Worm (Caenorhabditis elegans) whole organism, L3 larva: ENCODE measurements around the gene C01G10.1.

Experiments
- ZK546.5 ChIP-seq: sonication (generic microtip); optimal IDR thresholded peaks from 2 replicates; lab custom pipeline; 2017; ENCODE audit warnings: missing biosample characterization, missing genetic modification characterization
- ama-1 ChIP-seq: fragments of 150-350 bp; optimal IDR thresholded peaks from 2 replicates; lab custom pipeline; 2018
- ceh-16 ChIP-seq: sonication (generic microtip); optimal IDR thresholded peaks from 2 replicates; lab custom pipeline; 2017; ENCODE audit warnings: missing biosample characterization, missing genetic modification characterization
- ceh-28 ChIP-seq: fragments of 150-350 bp; optimal IDR thresholded peaks from 2 replicates; lab custom pipeline; 2014; ENCODE audit warnings: missing biosample characterization, missing genetic modification reagents, missing genetic modification characterization
- ceh-82 ChIP-seq: fragments of 150-350 bp; optimal IDR thresholded peaks from 2 replicates; lab custom pipeline; 2014; ENCODE audit warnings: missing biosample characterization, missing genetic modification characterization
- ceh-9 ChIP-seq: sonication (generic microtip); optimal IDR thresholded peaks from 2 replicates; lab custom pipeline; 2018; ENCODE audit warnings: missing biosample characterization, missing genetic modification characterization
- daf-12 ChIP-seq: fragments of 150-350 bp; optimal IDR thresholded peaks from 2 replicates; lab custom pipeline; 2014; ENCODE audit warnings: missing biosample characterization, missing genetic modification reagents, missing genetic modification characterization
- egl-27 ChIP-seq: sonication (generic microtip); optimal IDR thresholded peaks from 4 replicates; lab custom pipeline; 2017; ENCODE audit warnings: missing biosample characterization, missing genetic modification reagents, missing genetic modification characterization
- egl-5 ChIP-seq: fragments of 150-350 bp; optimal IDR thresholded peaks from 2 replicates; lab custom pipeline; 2017; ENCODE audit warnings: missing biosample characterization, missing genetic modification reagents, missing genetic modification characterization, inconsistent platforms
- elt-1 ChIP-seq: fragments of 150-350 bp; optimal IDR thresholded peaks from 2 replicates; lab custom pipeline; 2014; ENCODE audit warnings: missing biosample characterization, missing genetic modification characterization
- elt-2 ChIP-seq: sonication (generic microtip); optimal IDR thresholded peaks from 2 replicates; lab custom pipeline; 2016; ENCODE audit warnings: missing genetic modification reagents, mild to moderate bottlenecking, missing genetic modification characterization, missing compliant biosample characterization
- elt-3 ChIP-seq, 3 experiments: fragments of 150-350 bp in 1 of 3; sonication (generic microtip) in 2 of 3; optimal IDR thresholded peaks; 2 replicates in 2 of 3; 4 replicates in 1 of 3; lab custom pipeline; 2014 to 2017; ENCODE audit warnings: missing biosample characterization in 3 of 3, missing genetic modification characterization in 3 of 3
- eor-1 ChIP-seq, 2 experiments: fragments of 150-350 bp; optimal IDR thresholded peaks; 2 replicates each; lab custom pipeline; 2014 to 2018; ENCODE audit warnings: missing biosample characterization in 2 of 2, missing genetic modification characterization in 2 of 2
- fkh-10 ChIP-seq: sonication (generic microtip); optimal IDR thresholded peaks from 2 replicates; lab custom pipeline; 2017; ENCODE audit warnings: missing biosample characterization, missing genetic modification reagents, missing genetic modification characterization
- fkh-2 ChIP-seq: fragments of 150-350 bp; optimal IDR thresholded peaks from 2 replicates; lab custom pipeline; 2014; ENCODE audit warnings: missing biosample characterization, missing genetic modification reagents, missing genetic modification characterization
- fos-1 ChIP-seq: fragments of 150-350 bp; optimal IDR thresholded peaks from 2 replicates; lab custom pipeline; 2014; ENCODE audit warnings: missing biosample characterization, missing genetic modification characterization
- hmg-11 ChIP-seq: sonication (generic microtip); optimal IDR thresholded peaks from 2 replicates; lab custom pipeline; 2016; ENCODE audit warnings: missing genetic modification characterization, missing compliant biosample characterization
- jun-1 ChIP-seq: fragments of 150-350 bp; optimal IDR thresholded peaks from 2 replicates; lab custom pipeline; 2014; ENCODE audit warnings: missing biosample characterization, missing genetic modification reagents, missing genetic modification characterization
- lin-15B ChIP-seq: fragments of 150-350 bp; optimal IDR thresholded peaks from 2 replicates; lab custom pipeline; 2014; ENCODE audit warnings: missing biosample characterization, missing genetic modification characterization
- lsy-12 ChIP-seq: sonication (generic microtip); optimal IDR thresholded peaks from 2 replicates; lab custom pipeline; 2016; ENCODE audit warnings: mild to moderate bottlenecking, missing genetic modification characterization, missing compliant biosample characterization
- mml-1 ChIP-seq: fragments of 150-350 bp; sonication (generic microtip); optimal IDR thresholded peaks from 3 replicates; lab custom pipeline; 2014; ENCODE audit warnings: missing biosample characterization, missing genetic modification characterization
- nfya-1 ChIP-seq: sonication (generic microtip); optimal IDR thresholded peaks from 2 replicates; lab custom pipeline; 2017; ENCODE audit warnings: missing genetic modification characterization, mild to moderate bottlenecking, missing compliant biosample characterization, antibody characterized with exemption, moderate library complexity; ENCODE audit not compliant: insufficient read depth
- nhr-11 ChIP-seq: fragments of 150-350 bp; optimal IDR thresholded peaks from 2 replicates; lab custom pipeline; 2014; ENCODE audit warnings: missing biosample characterization, missing genetic modification characterization
- nhr-12 ChIP-seq: fragments of 150-350 bp; optimal IDR thresholded peaks from 2 replicates; lab custom pipeline; 2014; ENCODE audit warnings: missing biosample characterization, missing genetic modification characterization
- nhr-23 ChIP-seq: fragments of 150-350 bp; optimal IDR thresholded peaks from 2 replicates; lab custom pipeline; 2014; ENCODE audit warnings: missing biosample characterization, missing genetic modification reagents, missing genetic modification characterization
- nhr-237 ChIP-seq: fragments of 150-350 bp; optimal IDR thresholded peaks from 2 replicates; lab custom pipeline; 2014; ENCODE audit warnings: missing biosample characterization, missing genetic modification characterization
- nhr-25 ChIP-seq: sonication (generic microtip); optimal IDR thresholded peaks from 2 replicates; lab custom pipeline; 2017; ENCODE audit warnings: missing biosample characterization, missing genetic modification characterization
- nhr-28 ChIP-seq: fragments of 150-350 bp; optimal IDR thresholded peaks from 2 replicates; lab custom pipeline; 2014; ENCODE audit warnings: missing biosample characterization, missing genetic modification characterization
- nhr-43 ChIP-seq: sonication (generic microtip); optimal IDR thresholded peaks from 2 replicates; lab custom pipeline; 2016; ENCODE audit warnings: mild to moderate bottlenecking, missing genetic modification characterization, missing compliant biosample characterization; ENCODE audit not compliant: poor library complexity, severe bottlenecking
- nhr-76 ChIP-seq: fragments of 150-350 bp; sonication (generic microtip); optimal IDR thresholded peaks from 5 replicates; lab custom pipeline; 2014; ENCODE audit warnings: missing biosample characterization, missing genetic modification characterization
- nhr-77 ChIP-seq: fragments of 150-350 bp; optimal IDR thresholded peaks from 2 replicates; lab custom pipeline; 2014; ENCODE audit warnings: missing biosample characterization, missing genetic modification characterization
- pha-4 ChIP-seq: fragments of 150-350 bp; optimal IDR thresholded peaks from 2 replicates; lab custom pipeline; 2014; ENCODE audit warnings: missing biosample characterization, missing genetic modification reagents, missing genetic modification characterization
- pqm-1 ChIP-seq: fragments of 150-350 bp; optimal IDR thresholded peaks from 2 replicates; lab custom pipeline; 2017; ENCODE audit warnings: missing biosample characterization, missing genetic modification characterization, inconsistent platforms
- sea-2 ChIP-seq: fragments of 150-350 bp; sonication (generic microtip); optimal IDR thresholded peaks from 4 replicates; lab custom pipeline; 2014; ENCODE audit warnings: missing biosample characterization, missing genetic modification reagents, missing genetic modification characterization
- skn-1 ChIP-seq: fragments of 150-350 bp; optimal IDR thresholded peaks from 2 replicates; lab custom pipeline; 2014; ENCODE audit warnings: missing biosample characterization, missing genetic modification characterization
- tbx-2 ChIP-seq: sonication (generic microtip); optimal IDR thresholded peaks from 2 replicates; lab custom pipeline; 2016; ENCODE audit warnings: mild to moderate bottlenecking, missing genetic modification characterization, missing compliant biosample characterization
- unc-39 ChIP-seq: sonication (generic microtip); optimal IDR thresholded peaks from 4 replicates; lab custom pipeline; 2017; ENCODE audit warnings: missing biosample characterization, missing genetic modification characterization
- ztf-11 ChIP-seq: fragments of 150-350 bp; optimal IDR thresholded peaks from 2 replicates; lab custom pipeline; 2014; ENCODE audit warnings: missing biosample characterization, missing genetic modification characterization
- ztf-4 ChIP-seq: fragments of 150-350 bp; optimal IDR thresholded peaks from 2 replicates; lab custom pipeline; 2014; ENCODE audit warnings: missing biosample characterization, missing genetic modification characterization

Gene C01G10.1

ce11 chrV:15057724-15058123, 41.8 kb upstream of the C01G10.1 start:
- TF ChIP-seq ceh-28 (tag; lab: Kevin White, UChicago), result no peak
- no peak for TF ChIP-seq nhr-28 (tag; lab: Kevin White, UChicago)
- no peak for TF ChIP-seq elt-3 (tag; optimal IDR thresholded peaks at IDR 0.05; lab: Kevin White, UChicago)
- no peak for TF ChIP-seq nfya-1
- no peak for TF ChIP-seq ztf-11 (tag; lab: Kevin White, UChicago)
- no peak for TF ChIP-seq nhr-76 (tag; lab: Kevin White, UChicago)
- TF ChIP-seq ceh-82 (tag; lab: Kevin White, UChicago), result no peak
- no peak for TF ChIP-seq ama-1 (lab: Kevin White, UChicago)
- no peak for TF ChIP-seq hmg-11 (tag; lab: Kevin White, UChicago)
- no peak for TF ChIP-seq fkh-2 (tag; lab: Kevin White, UChicago)
- no peak for TF ChIP-seq sea-2
- TF ChIP-seq nhr-11 (tag; lab: Kevin White, UChicago), result no peak
- TF ChIP-seq nhr-12, result no peak
- TF ChIP-seq nhr-43 (tag; lab: Kevin White, UChicago), result no peak

- TF ChIP-seq egl-27 (tag; lab: Kevin White, UChicago), result no peak
- no peak for TF ChIP-seq jun-1
- TF ChIP-seq mml-1 (tag; lab: Kevin White, UChicago), result no peak
- TF ChIP-seq ceh-28 (tag; lab: Kevin White, UChicago), result no peak
- no peak for TF ChIP-seq elt-1 (tag; lab: Kevin White, UChicago)
- no peak for TF ChIP-seq ceh-9 (tag; lab: Kevin White, UChicago)
- TF ChIP-seq fos-1 (tag; lab: Kevin White, UChicago), result no peak
- TF ChIP-seq unc-39 (tag; lab: Kevin White, UChicago), result no peak
- no peak for TF ChIP-seq tbx-2 (tag; lab: Kevin White, UChicago)
- TF ChIP-seq nhr-77 (tag; lab: Kevin White, UChicago), result no peak
- TF ChIP-seq sea-2, result no peak
These were observed 41.1 kb upstream of the C01G10.1 start for ce11 chrV:15058423-15058822.

- TF ChIP-seq nfya-1, result no peak
- TF ChIP-seq ceh-16, result no peak
- no peak for TF ChIP-seq egl-5
- TF ChIP-seq nhr-25, result no peak
- no peak for TF ChIP-seq fos-1 (tag; lab: Kevin White, UChicago)
These were observed 40.6 kb upstream of the C01G10.1 start for ce11 chrV:15058965-15059364.

ce11 chrV:15059534-15059933, 40.0 kb upstream of the C01G10.1 start, which contains the start of the genes mcm-3 and C25D7.15:
TSS of gene mcm-3 (minus strand) at chrV:15059599.
TSS of gene C25D7.15 (plus strand) at chrV:15059808.
- TF ChIP-seq sea-2, result no peak
- no peak for TF ChIP-seq ceh-16
- TF ChIP-seq pqm-1 (tag; lab: Kevin White, UChicago), result no peak
- TF ChIP-seq lin-15B (tag; lab: Kevin White, UChicago), result peak; percentile 28
- TF ChIP-seq nhr-23 (tag; lab: Kevin White, UChicago), result peak; percentile 41
- TF ChIP-seq elt-2 (tag; lab: Kevin White, UChicago), result peak; percentile 3
- no peak for TF ChIP-seq daf-12 (tag; lab: Kevin White, UChicago)
- no peak for TF ChIP-seq nhr-12
- TF ChIP-seq nhr-25, result peak; percentile 28
- no peak for TF ChIP-seq mml-1 (tag; lab: Kevin White, UChicago)
- no peak for TF ChIP-seq lsy-12 (tag; lab: Kevin White, UChicago)
- TF ChIP-seq hmg-11 (tag; lab: Kevin White, UChicago), result no peak
- TF ChIP-seq tbx-2 (tag; lab: Kevin White, UChicago), result no peak
- TF ChIP-seq ztf-4, result no peak
- no peak for TF ChIP-seq ZK546.5 (tag; lab: Kevin White, UChicago)
- TF ChIP-seq skn-1 (tag; lab: Kevin White, UChicago), result no peak
- no peak for TF ChIP-seq nhr-237
- TF ChIP-seq eor-1 (tag; optimal IDR thresholded peaks at IDR 0.05; lab: Kevin White, UChicago), result no peak
- peak; percentile 66 for TF ChIP-seq pha-4 (tag; lab: Kevin White, UChicago)
- no peak for TF ChIP-seq egl-27 (tag; lab: Kevin White, UChicago)
- no peak for TF ChIP-seq fkh-10 (GFP tag; lab: Kevin White, UChicago)
